Fruit fly (Drosophila melanogaster) whole organism, embryonic: ENCODE measurements around the gene ClpX.

Source experiments
- Awh ChIP-seq: fragments of 200-800 bp; sonication (Bioruptor generic); IDR thresholded peaks from 2 replicates; pipeline ENCODE4, ENCODE4 v1.3.6; 2022; ENCODE audit warnings: missing biosample characterization, missing genetic modification characterization
- BEAF-32 ChIP-seq: fragments of 200-800 bp; sonication (Bioruptor generic); optimal IDR thresholded peaks from 3 replicates; lab custom pipeline; 2017; ENCODE audit warnings: missing biosample characterization, missing genetic modification characterization, mild to moderate bottlenecking, moderate library complexity, missing genetic modification reagents
- Bdp1 ChIP-seq: fragments of 200-800 bp; sonication (Bioruptor generic); optimal IDR thresholded peaks from 3 replicates; lab custom pipeline; 2016; ENCODE audit warnings: missing biosample characterization, missing genetic modification characterization
- Bteb2 ChIP-seq: fragments of 200-800 bp; sonication (Bioruptor generic); optimal IDR thresholded peaks from 2 replicates; lab custom pipeline; 2016; ENCODE audit warnings: missing biosample characterization, missing genetic modification characterization
- CG10654 ChIP-seq: fragments of 200-800 bp; sonication (Bioruptor generic); optimal IDR thresholded peaks from 2 replicates; lab custom pipeline; 2016; ENCODE audit warnings: missing biosample characterization, missing genetic modification characterization
- CG13894 ChIP-seq: fragments of 200-800 bp; sonication (Bioruptor generic); optimal IDR thresholded peaks from 3 replicates; lab custom pipeline; 2018; ENCODE audit warnings: missing biosample characterization, mild to moderate bottlenecking, missing genetic modification characterization, moderate library complexity
- CG14710 ChIP-seq: fragments of 200-800 bp; sonication (Bioruptor generic); optimal IDR thresholded peaks from 3 replicates; lab custom pipeline; 2019; ENCODE audit warnings: missing biosample characterization, mild to moderate bottlenecking, missing genetic modification characterization, moderate library complexity
- CG1602 ChIP-seq: fragments of 200-800 bp; sonication (Bioruptor generic); optimal IDR thresholded peaks from 3 replicates; lab custom pipeline; 2016; ENCODE audit warnings: missing biosample characterization, missing genetic modification characterization
- CG16815 ChIP-seq: fragments of 200-800 bp; sonication (Bioruptor generic); optimal IDR thresholded peaks from 3 replicates; lab custom pipeline; 2017; ENCODE audit warnings: missing biosample characterization, mild to moderate bottlenecking, missing genetic modification characterization
- CG17359 ChIP-seq: fragments of 200-800 bp; sonication (Bioruptor generic); optimal IDR thresholded peaks from 3 replicates; lab custom pipeline; 2018; ENCODE audit warnings: missing biosample characterization, mild to moderate bottlenecking, missing genetic modification characterization, moderate library complexity
- CG2678 ChIP-seq: fragments of 200-800 bp; sonication (Bioruptor generic); optimal IDR thresholded peaks from 3 replicates; lab custom pipeline; 2019; ENCODE audit warnings: missing biosample characterization, mild to moderate bottlenecking, missing genetic modification characterization, moderate library complexity
- CG2875 ChIP-seq: fragments of 200-800 bp; sonication (Bioruptor generic); optimal IDR thresholded peaks from 2 replicates; lab custom pipeline; 2017; ENCODE audit warnings: missing biosample characterization, mild to moderate bottlenecking, missing genetic modification characterization, missing genetic modification reagents
- CG31388 ChIP-seq: fragments of 200-800 bp; sonication (Bioruptor generic); optimal IDR thresholded peaks from 2 replicates; lab custom pipeline; 2016; ENCODE audit warnings: missing biosample characterization, missing genetic modification characterization
- CG34224 ChIP-seq: fragments of 200-800 bp; sonication (Bioruptor generic); IDR thresholded peaks from 3 replicates; pipeline ENCODE4 v1.3.6; 2022; ENCODE audit warnings: missing biosample characterization, missing genetic modification characterization; ENCODE audit not compliant: partially characterized antibody
- CG5180 ChIP-seq: fragments of 200-800 bp; sonication (Bioruptor generic); optimal IDR thresholded peaks from 3 replicates; lab custom pipeline; 2017; ENCODE audit warnings: missing biosample characterization, missing genetic modification characterization, mild to moderate bottlenecking, moderate library complexity, missing genetic modification reagents
- CG5245 ChIP-seq: fragments of 200-800 bp; sonication (Bioruptor generic); optimal IDR thresholded peaks from 3 replicates; lab custom pipeline; 2016; ENCODE audit warnings: missing biosample characterization, missing genetic modification characterization
- CG6272 ChIP-seq: fragments of 200-800 bp; sonication (Bioruptor generic); IDR thresholded peaks from 2 replicates; pipeline ENCODE4 v1.3.6; 2022; ENCODE audit warnings: missing biosample characterization, missing genetic modification characterization
- CG6765 ChIP-seq: fragments of 200-800 bp; sonication (Bioruptor generic); optimal IDR thresholded peaks from 3 replicates; lab custom pipeline; 2017; ENCODE audit warnings: missing biosample characterization, mild to moderate bottlenecking, missing genetic modification characterization
- CG6791 ChIP-seq: fragments of 200-800 bp; sonication (Bioruptor generic); IDR thresholded peaks from 3 replicates; pipeline ENCODE4 v1.3.6; 2022; ENCODE audit warnings: missing biosample characterization, missing genetic modification characterization; ENCODE audit not compliant: partially characterized antibody
- CG7372 ChIP-seq: fragments of 200-800 bp; sonication (Bioruptor generic); IDR thresholded peaks from 2 replicates; pipeline ENCODE4 v1.3.6; 2022; ENCODE audit warnings: missing biosample characterization, missing genetic modification characterization
- Dip2 ChIP-seq: fragments of 200-800 bp; sonication (Bioruptor generic); IDR thresholded peaks from 2 replicates; pipeline ENCODE4 v1.3.6; 2022; ENCODE audit warnings: missing biosample characterization, missing genetic modification characterization
- Dp ChIP-seq: fragments of 200-800 bp; sonication (Bioruptor generic); optimal IDR thresholded peaks from 2 replicates; lab custom pipeline; 2018; ENCODE audit warnings: missing biosample characterization, mild to moderate bottlenecking, missing genetic modification characterization, moderate library complexity
- Drgx ChIP-seq: fragments of 200-800 bp; sonication (Bioruptor generic); IDR thresholded peaks from 2 replicates; pipeline ENCODE4 v1.3.6; 2022; ENCODE audit warnings: missing biosample characterization, missing genetic modification characterization
- Eip74EF ChIP-seq, 2 experiments: fragments of 200-800 bp in 1 of 2; fragments of >200 bp in 1 of 2; sonication (Bioruptor generic) in 1 of 2; optimal IDR thresholded peaks; 2 replicates each; lab custom pipeline; 2017 to 2019; ENCODE audit warnings: missing biosample characterization in 2 of 2, missing genetic modification characterization in 2 of 2, mild to moderate bottlenecking in 1 of 2, moderate library complexity in 1 of 2
- HHEX ChIP-seq: fragments of 200-800 bp; sonication (Bioruptor generic); optimal IDR thresholded peaks from 3 replicates; lab custom pipeline; 2017; ENCODE audit warnings: missing biosample characterization, mild to moderate bottlenecking, missing genetic modification characterization, missing genetic modification reagents
- Mad ChIP-seq: fragments of 200-800 bp; sonication (Bioruptor generic); optimal IDR thresholded peaks from 2 replicates; lab custom pipeline; 2016; ENCODE audit warnings: missing biosample characterization, missing genetic modification characterization
- Nf-YA ChIP-seq: fragments of 200-800 bp; sonication (Bioruptor generic); IDR thresholded peaks from 2 replicates; pipeline ENCODE4 v1.3.6; 2022; ENCODE audit warnings: missing biosample characterization, missing genetic modification characterization
- Nf-YB ChIP-seq: fragments of 200-800 bp; sonication (Bioruptor generic); optimal IDR thresholded peaks from 3 replicates; lab custom pipeline; 2019; ENCODE audit warnings: missing biosample characterization, mild to moderate bottlenecking, missing genetic modification characterization, moderate library complexity
- PHDP ChIP-seq: fragments of 200-800 bp; sonication (Bioruptor generic); optimal IDR thresholded peaks from 3 replicates; lab custom pipeline; 2018; ENCODE audit warnings: missing biosample characterization, mild to moderate bottlenecking, missing genetic modification characterization, moderate library complexity
- Xbp1 ChIP-seq: fragments of 200-800 bp; sonication (Bioruptor generic); optimal IDR thresholded peaks from 3 replicates; lab custom pipeline; 2016; ENCODE audit warnings: missing biosample characterization, mild to moderate bottlenecking, missing genetic modification characterization
- amos ChIP-seq: fragments of 200-800 bp; sonication (Bioruptor generic); IDR thresholded peaks from 2 replicates; pipeline ENCODE4 v1.3.6; 2022; ENCODE audit warnings: missing biosample characterization, missing genetic modification characterization; ENCODE audit not compliant: partially characterized antibody
- aop ChIP-seq: fragments of 200-800 bp; sonication (Bioruptor generic); IDR thresholded peaks from 2 replicates; pipeline ENCODE4 v1.3.6; 2022; ENCODE audit warnings: missing biosample characterization, missing genetic modification characterization
- br ChIP-seq: fragments of >200 bp; optimal IDR thresholded peaks from 2 replicates; lab custom pipeline; 2017
- cas ChIP-seq: fragments of 200-800 bp; sonication (Bioruptor generic); IDR thresholded peaks from 2 replicates; pipeline ENCODE4 v1.3.6; 2022; ENCODE audit warnings: missing biosample characterization, missing genetic modification characterization
- corto ChIP-seq: fragments of 200-800 bp; sonication (Bioruptor generic); optimal IDR thresholded peaks from 2 replicates; lab custom pipeline; 2016; ENCODE audit warnings: missing biosample characterization, mild to moderate bottlenecking, missing genetic modification characterization, moderate library complexity
- crc ChIP-seq: fragments of 200-800 bp; sonication (Bioruptor generic); optimal IDR thresholded peaks from 2 replicates; lab custom pipeline; 2016; ENCODE audit warnings: missing biosample characterization, missing genetic modification characterization
- danr ChIP-seq: fragments of 200-800 bp; sonication (Bioruptor generic); IDR thresholded peaks from 2 replicates; pipeline ENCODE4 v1.3.6; 2022; ENCODE audit warnings: missing biosample characterization, missing genetic modification characterization
- dmrt11E ChIP-seq: fragments of 200-800 bp; sonication (Bioruptor generic); optimal IDR thresholded peaks from 3 replicates; lab custom pipeline; 2018; ENCODE audit warnings: missing biosample characterization, mild to moderate bottlenecking, missing genetic modification characterization, moderate library complexity
- grau ChIP-seq: fragments of 200-800 bp; optimal IDR thresholded peaks from 3 replicates; lab custom pipeline; 2019; ENCODE audit warnings: missing biosample characterization, mild to moderate bottlenecking, missing genetic modification characterization, moderate library complexity
- luna ChIP-seq: fragments of 200-800 bp; sonication (Bioruptor generic); optimal IDR thresholded peaks from 2 replicates; lab custom pipeline; 2016; ENCODE audit warnings: missing biosample characterization, missing genetic modification characterization
- mld ChIP-seq: fragments of 200-800 bp; sonication (Bioruptor generic); IDR thresholded peaks from 3 replicates; pipeline ENCODE4 v1.3.6; 2022; ENCODE audit warnings: missing biosample characterization, missing genetic modification characterization; ENCODE audit not compliant: partially characterized antibody
- nom ChIP-seq: fragments of 200-800 bp; sonication (Bioruptor generic); optimal IDR thresholded peaks from 2 replicates; lab custom pipeline; 2017; ENCODE audit warnings: missing biosample characterization, missing genetic modification characterization, mild to moderate bottlenecking, moderate library complexity, missing genetic modification reagents
- prd ChIP-seq, 3 experiments: fragments of >200 bp in 2 of 3; fragments of 200-800 bp in 1 of 3; sonication (Bioruptor generic) in 1 of 3; optimal IDR thresholded peaks in 2 of 3; IDR thresholded peaks in 1 of 3; 2 replicates in 2 of 3; 3 replicates in 1 of 3; pipeline versions ENCODE4 v1.3.6 to Lab custom; 2017 to 2022; ENCODE audit warnings: missing biosample characterization in 1 of 3, missing genetic modification characterization in 1 of 3
- pum ChIP-seq: fragments of 200-800 bp; sonication (Bioruptor generic); optimal IDR thresholded peaks from 2 replicates; lab custom pipeline; 2016; ENCODE audit warnings: missing biosample characterization, missing genetic modification characterization
- seq ChIP-seq: fragments of 200-800 bp; sonication (Bioruptor generic); IDR thresholded peaks from 2 replicates; pipeline ENCODE4 v1.3.6; 2022; ENCODE audit warnings: missing biosample characterization, missing genetic modification characterization
- sr ChIP-seq: fragments of 200-800 bp; sonication (Bioruptor generic); IDR thresholded peaks from 3 replicates; pipeline ENCODE4 v1.3.6; 2022; ENCODE audit warnings: missing biosample characterization, missing genetic modification characterization
- vnd ChIP-seq: fragments of 200-800 bp; sonication (Bioruptor generic); IDR thresholded peaks from 3 replicates; pipeline ENCODE4 v1.3.6; 2022; ENCODE audit warnings: missing biosample characterization, missing genetic modification characterization; ENCODE audit not compliant: partially characterized antibody
- zf30C ChIP-seq: fragments of 200-800 bp; sonication (Bioruptor generic); optimal IDR thresholded peaks from 3 replicates; lab custom pipeline; 2018; ENCODE audit warnings: missing biosample characterization, mild to moderate bottlenecking, missing genetic modification characterization
- zfh1 ChIP-seq: fragments of 200-800 bp; sonication (Bioruptor generic); IDR thresholded peaks from 3 replicates; pipeline ENCODE4 v1.3.6; 2022; ENCODE audit warnings: missing biosample characterization, missing genetic modification characterization

ClpX gene

DNA sequence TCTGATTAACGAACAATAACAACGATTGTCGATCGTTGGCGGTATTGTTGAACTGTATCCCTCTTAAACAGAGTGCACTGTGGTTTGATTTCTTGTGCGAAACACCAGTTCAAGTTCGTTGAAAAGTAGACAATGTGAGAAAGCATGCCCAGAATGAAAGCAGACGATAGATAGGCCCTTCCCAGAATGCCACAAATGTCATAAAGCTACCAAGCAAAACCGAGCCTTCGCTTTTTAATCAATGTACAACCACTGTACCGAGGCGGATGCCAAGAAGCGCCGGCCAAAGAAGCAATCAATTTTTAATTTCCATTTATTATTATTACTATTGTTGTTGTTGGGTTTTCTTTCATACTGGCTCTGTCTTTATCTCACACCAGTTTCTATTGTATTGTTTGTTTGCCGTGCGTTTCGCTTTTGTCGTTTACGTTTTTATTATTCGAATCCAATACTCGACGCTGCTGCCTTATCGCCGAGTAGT is 5.4 kb upstream of the ClpX start (continued):
- TF ChIP-seq sr (GFP tag; lab: Robert Waterston, UW) (peak; percentile 43; the same call in 2 of the 3 replicates), CG6765 (GFP tag; lab: Kevin White, UChicago) (no peak), CG14710 (tag; lab: Kevin White, UChicago) (no peak), vnd (no peak), Mad (peak; percentile 80), CG13894 (tag; lab: Kevin White, UChicago) (peak; percentile 41), Awh (GFP tag; lab: Robert Waterston, UW) (peak; percentile 87), amos (no peak), PHDP (tag; lab: Kevin White, UChicago) (peak; percentile 86), Nf-YB (GFP tag; lab: Kevin White, UChicago) (peak; percentile 38), Bdp1 (GFP tag; lab: Kevin White, UChicago) (peak; percentile 73), Drgx (GFP tag; lab: Robert Waterston, UW) (peak; percentile 77), CG2678 (tag; lab: Kevin White, UChicago) (peak; percentile 84), grau (tag; lab: Kevin White, UChicago) (peak; percentile 86), pum (GFP tag; lab: Kevin White, UChicago) (peak; percentile 64), Eip74EF (GFP tag; optimal IDR thresholded peaks at IDR 0.05; lab: Kevin White, UChicago) (peak in 1 of 2 experiments; percentile 52), CG10654 (GFP tag; lab: Kevin White, UChicago) (peak; percentile 82), CG16815 (GFP tag; lab: Kevin White, UChicago) (peak; percentile 68), Dip2 (0 out of 2 replicates have a peak, but pooled peaks have one; percentile 36), CG34224 (GFP tag; lab: Robert Waterston, UW) (no peak), BEAF-32 (GFP tag; lab: Kevin White, UChicago) (no peak), CG31388 (peak; percentile 52), danr (GFP tag; lab: Robert Waterston, UW) (peak; percentile 25; the same call in 1 of the 2 replicates), crc (GFP tag; lab: Kevin White, UChicago) (peak; percentile 64), dmrt11E (peak; percentile 55), CG2875 (GFP tag; lab: Kevin White, UChicago) (peak; percentile 68), mld (GFP tag; lab: Robert Waterston, UW) (no peak), HHEX (peak; percentile 78), aop (GFP tag; lab: Robert Waterston, UW) (no peak), CG5180 (GFP tag; lab: Kevin White, UChicago) (peak; percentile 37), seq (peak; percentile 93), prd (optimal IDR thresholded peaks at IDR 0.05; lab: Kevin White, UChicago) (no peak), prd (GFP tag; IDR thresholded peaks at IDR 0.05; lab: Robert Waterston, UW) (peak; percentile 90), cas (GFP tag; lab: Robert Waterston, UW) (peak; percentile 67; the same call in 1 of the 2 replicates), CG7372 (GFP tag; lab: Robert Waterston, UW) (peak; percentile 63), Xbp1 (GFP tag; lab: Kevin White, UChicago) (peak; percentile 85), CG17359 (tag; lab: Kevin White, UChicago) (peak; percentile 84), zf30C (no peak), br (lab: Kevin White, UChicago) (no peak), Bteb2 (GFP tag; lab: Kevin White, UChicago) (peak; percentile 76), CG1602 (peak; percentile 71), corto (GFP tag; lab: Kevin White, UChicago) (peak; percentile 26), luna (peak; percentile 51), CG6272 (GFP tag; lab: Robert Waterston, UW) (peak; percentile 58; the same call in 1 of the 2 replicates), Nf-YA (GFP tag; lab: Robert Waterston, UW) (peak; percentile 61), CG6791 (GFP tag; lab: Robert Waterston, UW) (no peak), nom (GFP tag; lab: Kevin White, UChicago) (peak; percentile 10), CG5245 (peak; percentile 66), Dp (GFP tag; lab: Kevin White, UChicago) (no peak), zfh1 (GFP tag; lab: Robert Waterston, UW) (peak; percentile 87)
